Fruit fly (Drosophila melanogaster) whole organism, embryonic: ENCODE measurements around the gene Eip75B.

Source experiments
- Adf1 ChIP-seq: fragments of 200-800 bp; sonication (Bioruptor generic); IDR thresholded peaks from 2 replicates; pipeline ENCODE4 v1.3.6; 2022; ENCODE audit warnings: missing biosample characterization, missing genetic modification characterization
- Atf-2 ChIP-seq: fragments of 200-800 bp; sonication (Bioruptor generic); optimal IDR thresholded peaks from 2 replicates; lab custom pipeline; 2016; ENCODE audit warnings: missing biosample characterization, missing genetic modification characterization
- Atf6 ChIP-seq: fragments of 200-800 bp; sonication (Bioruptor generic); IDR thresholded peaks from 2 replicates; pipeline ENCODE4 v1.3.6; 2022; ENCODE audit warnings: missing biosample characterization, missing genetic modification characterization
- Bgb ChIP-seq: fragments of 200-800 bp; sonication (Bioruptor generic); IDR thresholded peaks from 2 replicates; pipeline ENCODE4 v1.3.6; 2022; ENCODE audit warnings: missing biosample characterization, missing genetic modification characterization; ENCODE audit not compliant: partially characterized antibody
- Blimp-1 ChIP-seq: fragments of 200-800 bp; sonication (Bioruptor generic); optimal IDR thresholded peaks from 3 replicates; lab custom pipeline; 2018; ENCODE audit warnings: missing biosample characterization, missing genetic modification characterization, mild to moderate bottlenecking, moderate library complexity, missing genetic modification reagents
- BtbVII ChIP-seq: fragments of 200-800 bp; sonication (Bioruptor generic); optimal IDR thresholded peaks from 3 replicates; lab custom pipeline; 2017; ENCODE audit warnings: missing biosample characterization, mild to moderate bottlenecking, missing genetic modification characterization
- CG10565 ChIP-seq: fragments of 200-800 bp; sonication (Bioruptor generic); optimal IDR thresholded peaks from 3 replicates; lab custom pipeline; 2016; ENCODE audit warnings: missing biosample characterization, mild to moderate bottlenecking, missing genetic modification characterization
- CG11695 ChIP-seq: fragments of 200-800 bp; sonication (Bioruptor generic); IDR thresholded peaks from 3 replicates; pipeline ENCODE4 v1.3.6; 2022; ENCODE audit warnings: missing biosample characterization, missing genetic modification characterization
- CG2120 ChIP-seq: fragments of 200-800 bp; sonication (Bioruptor generic); optimal IDR thresholded peaks from 3 replicates; lab custom pipeline; 2016; ENCODE audit warnings: missing biosample characterization, missing genetic modification characterization
- CG2712 ChIP-seq: fragments of 200-800 bp; optimal IDR thresholded peaks from 3 replicates; lab custom pipeline; 2019; ENCODE audit warnings: missing biosample characterization, mild to moderate bottlenecking, missing genetic modification characterization, moderate library complexity
- CG3163 ChIP-seq: fragments of 200-800 bp; sonication (Bioruptor generic); optimal IDR thresholded peaks from 3 replicates; lab custom pipeline; 2016; ENCODE audit warnings: missing biosample characterization, missing genetic modification characterization
- CG42726 ChIP-seq: fragments of 200-800 bp; sonication (Bioruptor generic); IDR thresholded peaks from 2 replicates; pipeline ENCODE4 v1.3.6; 2022; ENCODE audit warnings: missing biosample characterization, missing genetic modification characterization; ENCODE audit not compliant: partially characterized antibody
- CG5180 ChIP-seq: fragments of 200-800 bp; sonication (Bioruptor generic); optimal IDR thresholded peaks from 3 replicates; lab custom pipeline; 2017; ENCODE audit warnings: missing biosample characterization, missing genetic modification characterization, mild to moderate bottlenecking, moderate library complexity, missing genetic modification reagents
- CG6683 ChIP-seq: fragments of 200-800 bp; sonication (Bioruptor generic); optimal IDR thresholded peaks from 2 replicates; lab custom pipeline; 2017; ENCODE audit warnings: missing biosample characterization, mild to moderate bottlenecking, missing genetic modification characterization, missing genetic modification reagents
- CG8359 ChIP-seq: fragments of 200-800 bp; sonication (Bioruptor generic); optimal IDR thresholded peaks from 2 replicates; lab custom pipeline; 2017; ENCODE audit warnings: missing biosample characterization, mild to moderate bottlenecking, missing genetic modification characterization, borderline replicate concordance
- CG8388 ChIP-seq: fragments of 200-800 bp; sonication (Bioruptor generic); optimal IDR thresholded peaks from 2 replicates; lab custom pipeline; 2019; ENCODE audit warnings: missing biosample characterization, mild to moderate bottlenecking, missing genetic modification characterization, moderate library complexity
- Dbx ChIP-seq: fragments of 200-800 bp; sonication (Bioruptor generic); IDR thresholded peaks from 3 replicates; pipeline ENCODE4 v1.3.6; 2022; ENCODE audit warnings: missing biosample characterization, missing genetic modification characterization
- Drgx ChIP-seq: fragments of 200-800 bp; sonication (Bioruptor generic); IDR thresholded peaks from 2 replicates; pipeline ENCODE4 v1.3.6; 2022; ENCODE audit warnings: missing biosample characterization, missing genetic modification characterization
- E2f2 ChIP-seq: fragments of 200-800 bp; sonication (Bioruptor generic); IDR thresholded peaks from 2 replicates; pipeline ENCODE4 v1.3.6; 2022; ENCODE audit warnings: missing biosample characterization, missing genetic modification characterization
- Fer1 ChIP-seq: fragments of 200-800 bp; sonication (Bioruptor generic); optimal IDR thresholded peaks from 2 replicates; lab custom pipeline; 2017; ENCODE audit warnings: missing biosample characterization, mild to moderate bottlenecking, missing genetic modification characterization
- GATAe ChIP-seq: fragments of 200-800 bp; sonication (Bioruptor generic); conservative IDR thresholded peaks from 2 replicates; pipeline ENCODE4 v1.3.6; 2022; ENCODE audit warnings: missing biosample characterization, missing genetic modification characterization
- Hmr ChIP-seq: fragments of 200-800 bp; sonication (Bioruptor generic); optimal IDR thresholded peaks from 3 replicates; lab custom pipeline; 2017; ENCODE audit warnings: mild to moderate bottlenecking, missing biosample characterization, missing genetic modification reagents, missing genetic modification characterization
- MBD-R2 ChIP-seq: fragments of 200-800 bp; sonication (Bioruptor generic); IDR thresholded peaks from 2 replicates; pipeline ENCODE4 v1.3.6; 2022; ENCODE audit warnings: missing biosample characterization, missing genetic modification characterization
- MTF-1 ChIP-seq: fragments of 200-800 bp; sonication (Bioruptor generic); optimal IDR thresholded peaks from 2 replicates; lab custom pipeline; 2018; ENCODE audit warnings: missing biosample characterization, mild to moderate bottlenecking, missing genetic modification characterization, borderline replicate concordance
- Mad ChIP-seq: fragments of 200-800 bp; sonication (Bioruptor generic); optimal IDR thresholded peaks from 2 replicates; lab custom pipeline; 2016; ENCODE audit warnings: missing biosample characterization, missing genetic modification characterization
- Mes4 ChIP-seq: fragments of 200-800 bp; sonication (Bioruptor generic); optimal IDR thresholded peaks from 2 replicates; lab custom pipeline; 2016; ENCODE audit warnings: missing biosample characterization, missing genetic modification characterization
- Pdp1 ChIP-seq, 2 experiments: fragments of 200-800 bp; sonication (Bioruptor generic); optimal IDR thresholded peaks; 3 replicates each; lab custom pipeline; 2016; ENCODE audit warnings: missing biosample characterization in 2 of 2, missing genetic modification characterization in 2 of 2, mild to moderate bottlenecking in 1 of 2, moderate library complexity in 1 of 2
- Poxn ChIP-seq: fragments of 200-800 bp; sonication (Bioruptor generic); IDR thresholded peaks from 2 replicates; pipeline ENCODE4 v1.3.6; 2022; ENCODE audit warnings: missing biosample characterization, missing genetic modification characterization
- bsh ChIP-seq, 2 experiments: fragments of 200-800 bp; sonication (Bioruptor generic); optimal IDR thresholded peaks; 2 replicates each; lab custom pipeline; 2017 to 2018; ENCODE audit warnings: mild to moderate bottlenecking in 2 of 2, missing biosample characterization in 2 of 2, missing genetic modification characterization in 2 of 2, moderate library complexity in 1 of 2
- btn ChIP-seq: fragments of 200-800 bp; sonication (Bioruptor generic); optimal IDR thresholded peaks from 2 replicates; lab custom pipeline; 2016; ENCODE audit warnings: missing biosample characterization, missing genetic modification characterization
- chn ChIP-seq: fragments of 200-800 bp; sonication (Bioruptor generic); optimal IDR thresholded peaks from 2 replicates; lab custom pipeline; 2016; ENCODE audit warnings: missing biosample characterization, missing genetic modification characterization
- exex ChIP-seq: fragments of 200-800 bp; sonication (Bioruptor generic); optimal IDR thresholded peaks from 4 replicates; lab custom pipeline; 2018; ENCODE audit warnings: missing biosample characterization, mild to moderate bottlenecking, missing genetic modification characterization, moderate library complexity
- gce ChIP-seq: fragments of 200-800 bp; sonication (Bioruptor generic); IDR thresholded peaks from 3 replicates; pipeline ENCODE4 v1.3.6; 2022; ENCODE audit warnings: missing biosample characterization, missing genetic modification characterization
- lab ChIP-seq: fragments of 200-800 bp; sonication (Bioruptor generic); optimal IDR thresholded peaks from 3 replicates; lab custom pipeline; 2017; ENCODE audit warnings: missing biosample characterization, missing genetic modification characterization, mild to moderate bottlenecking, moderate library complexity, missing genetic modification reagents
- lov ChIP-seq, 2 experiments: fragments of 200-800 bp in 1 of 2; fragments of >200 bp in 1 of 2; sonication (Bioruptor generic) in 1 of 2; IDR thresholded peaks in 1 of 2; optimal IDR thresholded peaks in 1 of 2; 2 replicates in 1 of 2; 3 replicates in 1 of 2; pipeline versions ENCODE4 v1.3.6 to Lab custom; 2017 to 2022; ENCODE audit warnings: missing biosample characterization in 1 of 2, missing genetic modification characterization in 1 of 2
- mirr ChIP-seq: fragments of 200-800 bp; sonication (Bioruptor generic); optimal IDR thresholded peaks from 3 replicates; lab custom pipeline; 2018; ENCODE audit warnings: missing biosample characterization, mild to moderate bottlenecking, missing genetic modification characterization
- nerfin-2 ChIP-seq: fragments of 200-800 bp; sonication (Bioruptor generic); IDR thresholded peaks from 2 replicates; pipeline ENCODE4 v1.3.6; 2022; ENCODE audit warnings: missing biosample characterization, missing genetic modification characterization; ENCODE audit not compliant: partially characterized antibody
- nom ChIP-seq: fragments of 200-800 bp; sonication (Bioruptor generic); optimal IDR thresholded peaks from 2 replicates; lab custom pipeline; 2017; ENCODE audit warnings: missing biosample characterization, missing genetic modification characterization, mild to moderate bottlenecking, moderate library complexity, missing genetic modification reagents
- pan ChIP-seq, 4 experiments: fragments of >200 bp in 3 of 4; fragments of 200-800 bp in 1 of 4; sonication (Bioruptor generic) in 1 of 4; optimal IDR thresholded peaks in 3 of 4; IDR thresholded peaks in 1 of 4; 2 replicates each; pipeline versions ENCODE4 v1.3.6 to Lab custom; 2017 to 2022; ENCODE audit warnings: missing biosample characterization in 2 of 4, missing genetic modification characterization in 2 of 4, mixed read lengths in 1 of 4
- scrt ChIP-seq: fragments of 200-800 bp; sonication (Bioruptor generic); optimal IDR thresholded peaks from 2 replicates; lab custom pipeline; 2018; ENCODE audit warnings: missing biosample characterization, mild to moderate bottlenecking, missing genetic modification characterization, moderate library complexity
- slbo ChIP-seq: fragments of 200-800 bp; sonication (Bioruptor generic); IDR thresholded peaks from 2 replicates; pipeline ENCODE4 v1.3.6; 2022; ENCODE audit warnings: missing biosample characterization, missing genetic modification characterization
- sob ChIP-seq: fragments of 200-800 bp; sonication (Bioruptor generic); IDR thresholded peaks from 2 replicates; pipeline ENCODE4 v1.3.6; 2022; ENCODE audit warnings: missing biosample characterization, missing genetic modification characterization
- sug ChIP-seq: fragments of 200-800 bp; optimal IDR thresholded peaks from 2 replicates; lab custom pipeline; 2019; ENCODE audit warnings: missing biosample characterization, mild to moderate bottlenecking, missing genetic modification characterization, moderate library complexity
- tgo ChIP-seq: fragments of 200-800 bp; sonication (Bioruptor generic); IDR thresholded peaks from 3 replicates; pipeline ENCODE4 v1.3.6; 2022; ENCODE audit warnings: missing biosample characterization, missing genetic modification characterization
- zf30C ChIP-seq: fragments of 200-800 bp; sonication (Bioruptor generic); optimal IDR thresholded peaks from 3 replicates; lab custom pipeline; 2018; ENCODE audit warnings: missing biosample characterization, mild to moderate bottlenecking, missing genetic modification characterization

The Eip75B gene

DNA sequence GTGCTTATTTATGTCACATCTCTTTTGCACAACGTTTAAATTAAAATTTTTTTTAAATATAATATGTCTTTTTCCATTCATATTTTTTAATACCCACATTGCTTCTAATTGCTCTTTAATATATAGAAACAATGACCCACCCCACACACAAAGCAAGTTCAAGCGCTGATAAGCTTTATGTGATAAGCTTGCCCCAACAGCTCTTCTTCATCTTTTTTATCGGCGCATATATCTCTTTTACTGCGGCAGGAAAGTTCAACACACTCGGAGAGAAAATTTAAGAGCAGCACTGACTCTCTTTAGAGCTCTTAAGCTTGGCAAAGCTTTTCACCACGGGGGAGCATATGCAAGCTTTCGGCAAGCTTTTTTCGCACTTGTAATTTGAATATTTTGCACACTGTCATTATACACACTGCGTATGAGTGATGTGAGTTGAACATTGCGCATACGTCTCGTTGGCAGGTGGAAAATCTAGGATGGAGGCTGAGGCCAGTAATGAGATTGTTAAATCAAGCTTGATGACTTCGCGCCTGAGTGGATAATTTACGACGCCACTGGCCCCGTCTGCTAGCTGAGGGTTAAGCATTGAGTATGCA is 102.3 kb downstream of the Eip75B start (continued):
- TF ChIP-seq CG2712 (tag; lab: Kevin White, UChicago) (peak; percentile 11), CG8388 (GFP tag; lab: Kevin White, UChicago) (no peak), Drgx (GFP tag; lab: Robert Waterston, UW) (0 out of 2 replicates have a peak, but pooled peaks have one; percentile 18)

DNA sequence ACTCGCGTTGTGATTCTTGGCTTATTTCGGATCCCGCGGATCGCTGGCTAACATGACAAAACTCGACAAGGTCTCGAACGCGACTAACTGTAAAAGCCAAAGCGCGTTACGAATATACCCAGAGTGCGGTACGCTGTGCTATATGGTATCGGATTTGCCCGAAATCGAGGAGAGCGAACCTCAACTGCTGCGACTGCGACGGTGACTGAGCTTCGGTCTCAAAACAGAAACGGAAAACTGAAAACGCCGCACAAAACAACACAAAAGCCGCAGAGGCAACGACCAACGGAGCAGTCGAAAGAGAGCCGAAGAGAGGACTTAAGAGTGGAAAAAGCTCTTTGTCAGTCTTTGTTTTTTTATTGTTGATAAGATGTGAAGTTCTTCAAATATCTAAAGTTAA is 102.9 kb downstream of the Eip75B start:
- TF ChIP-seq btn (GFP tag; lab: Kevin White, UChicago) (no peak), MTF-1 (GFP tag; lab: Kevin White, UChicago) (peak; percentile 37), Hmr (peak; percentile 42), Pdp1 (GFP tag; optimal IDR thresholded peaks at IDR 0.05; lab: Kevin White, UChicago) (peak in 1 of 2 experiments; percentile 39), scrt (peak; percentile 48), Atf6 (peak; percentile 61; the same call in 1 of the 2 replicates), Adf1 (GFP tag; lab: Robert Waterston, UW) (peak; percentile 88), Fer1 (GFP tag; lab: Kevin White, UChicago) (peak; percentile 22), CG3163 (GFP tag; lab: Kevin White, UChicago) (peak; percentile 83), bsh (GFP tag; optimal IDR thresholded peaks at IDR 0.05; lab: Kevin White, UChicago) (no peak), Atf-2 (GFP tag; lab: Kevin White, UChicago) (no peak), CG5180 (GFP tag; lab: Kevin White, UChicago) (peak; percentile 1), CG6683 (no peak), BtbVII (GFP tag; lab: Kevin White, UChicago) (peak; percentile 22), pan (optimal IDR thresholded peaks at IDR 0.05; lab: Kevin White, UChicago) (no peak), pan (GFP tag; optimal IDR thresholded peaks at IDR 0.05 in 1 of 2, IDR thresholded peaks at IDR 0.05 in 1 of 2) (peak in 1 of 2 experiments; percentile 30), sug (tag; lab: Kevin White, UChicago) (peak; percentile 47), MBD-R2 (GFP tag; lab: Robert Waterston, UW) (no peak), zf30C (GFP tag; lab: Kevin White, UChicago) (no peak), Blimp-1 (GFP tag; lab: Kevin White, UChicago) (peak; percentile 62), sob (GFP tag; lab: Robert Waterston, UW) (peak; percentile 55; the same call in 1 of the 2 replicates), Poxn (GFP tag; lab: Robert Waterston, UW) (no peak), CG2120 (GFP tag; lab: Kevin White, UChicago) (peak; percentile 3), CG11695 (GFP tag; lab: Robert Waterston, UW) (peak; percentile 24; the same call in 1 of the 3 replicates), lov (optimal IDR thresholded peaks at IDR 0.05; lab: Kevin White, UChicago) (no peak), lov (GFP tag; IDR thresholded peaks at IDR 0.05; lab: Robert Waterston, UW) (0 out of 3 replicates have a peak, but pooled peaks have one; percentile 41), tgo (GFP tag; lab: Robert Waterston, UW) (no peak), Bgb (peak; percentile 68), CG10565 (GFP tag; lab: Kevin White, UChicago) (no peak), CG42726 (GFP tag; lab: Robert Waterston, UW) (peak; percentile 82), Mad (GFP tag; lab: Kevin White, UChicago) (peak; percentile 6), nerfin-2 (GFP tag; lab: Robert Waterston, UW) (no peak), gce (GFP tag; lab: Robert Waterston, UW) (peak; percentile 55; the same call in 1 of the 3 replicates), E2f2 (GFP tag; lab: Robert Waterston, UW) (0 out of 2 replicates have a peak, but pooled peaks have one; percentile 23), GATAe (0 out of 2 replicates have a peak, but pooled peaks have one; percentile 15), slbo (GFP tag; lab: Robert Waterston, UW) (peak; percentile 52), nom (GFP tag; lab: Kevin White, UChicago) (peak; percentile 61), exex (tag; lab: Kevin White, UChicago) (peak; percentile 44), chn (GFP tag; lab: Kevin White, UChicago) (no peak), Dbx (GFP tag; lab: Robert Waterston, UW) (peak; percentile 44; the same call in 1 of the 3 replicates), Mes4 (GFP tag; lab: Kevin White, UChicago) (no peak), mirr (GFP tag; lab: Kevin White, UChicago) (peak; percentile 73), CG8359 (GFP tag; lab: Kevin White, UChicago) (no peak), lab (GFP tag; lab: Kevin White, UChicago) (peak; percentile 74)
